Fruit fly (Drosophila melanogaster) whole organism, wandering third instar larva: ENCODE results near the gene CG13086.

Experiments used
- CG9705 ChIP-seq: fragments of 200-800 bp; sonication (Bioruptor generic); optimal IDR thresholded peaks from 2 replicates; lab custom pipeline; 2018; ENCODE audit warnings: missing biosample characterization, mild to moderate bottlenecking, missing genetic modification characterization
- Hr78 ChIP-seq: fragments of >200 bp; optimal IDR thresholded peaks from 2 replicates; lab custom pipeline; 2017; ENCODE audit warnings: missing biosample characterization, missing genetic modification characterization
- Hr83 ChIP-seq: fragments of 200-300 bp; sonication (Bioruptor generic); optimal IDR thresholded peaks from 2 replicates; lab custom pipeline; 2016; ENCODE audit warnings: missing biosample characterization, mild to moderate bottlenecking, missing genetic modification characterization, moderate library complexity; ENCODE audit not compliant: poor library complexity, severe bottlenecking
- Jra ChIP-seq: sonication (Bioruptor generic); optimal IDR thresholded peaks from 2 replicates; lab custom pipeline; 2016; ENCODE audit warnings: missing biosample characterization, missing genetic modification characterization
- br ChIP-seq: fragments of 200-800 bp; sonication (Bioruptor generic); optimal IDR thresholded peaks from 2 replicates; lab custom pipeline; 2016; ENCODE audit warnings: missing biosample characterization, missing genetic modification characterization

DNA sequence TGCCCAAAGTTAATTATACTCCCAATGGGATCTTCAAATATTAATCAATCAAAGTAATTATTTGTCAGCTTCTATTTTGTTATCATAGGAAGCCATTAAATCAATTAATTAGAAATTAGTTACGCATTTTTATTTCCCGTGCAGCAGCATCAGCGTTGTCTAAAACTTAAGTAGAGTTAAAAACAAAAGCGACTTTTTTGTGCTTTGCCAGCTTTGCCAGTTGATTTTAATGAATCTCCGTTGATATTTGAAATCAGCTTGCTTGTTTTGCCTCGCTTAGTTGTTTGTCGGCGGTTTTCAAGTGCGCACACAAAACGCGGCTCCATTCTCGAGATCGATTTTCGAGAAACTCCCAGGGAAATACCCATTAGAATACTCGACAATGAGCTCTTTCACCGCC lies 16.5 kb downstream of the CG13086 start, which contains the start of gene CG17350:
- no peak for TF ChIP-seq CG9705 (GFP tag; lab: Kevin White, UChicago)
- no peak for TF ChIP-seq br (GFP tag; lab: Kevin White, UChicago)
- TF ChIP-seq Hr78 (GFP tag; lab: Kevin White, UChicago), result no peak
- no peak for TF ChIP-seq Jra (GFP tag; lab: Kevin White, UChicago)
- no peak for TF ChIP-seq Hr83
